Worm (Caenorhabditis elegans): ENCODE results near the gene nas-7.
"Not testable (repeated sequence)": the region's sequence is repeated elsewhere in the genome, so short reads cannot be mapped to it uniquely, and the experiment has no call there.

nas-7 gene

ce11 chrII:7402625-7403024, at the start of gene nas-7:
TSS of gene nas-7 (minus strand) at chrII:7402725.
- TF ChIP-seq ztf-1 (GFP tag; conservative IDR thresholded peaks at IDR 0.05) (no peak), alr-1 (tag; optimal IDR thresholded peaks at IDR 0.05) (no peak), mab-5 (tag; optimal IDR thresholded peaks at IDR 0.05) (no peak), nhr-12 (tag; optimal IDR thresholded peaks at IDR 0.05) (no peak), sem-4 (tag; optimal IDR thresholded peaks at IDR 0.05) (no peak), gmeb-1 (tag; optimal IDR thresholded peaks at IDR 0.05) (no peak), elt-3 (tag; optimal IDR thresholded peaks at IDR 0.05) (no peak), lin-11 (tag; optimal IDR thresholded peaks at IDR 0.05) (no peak), nhr-25 (tag; optimal IDR thresholded peaks at IDR 0.05) (no peak), C34F6.9 (tag; optimal IDR thresholded peaks at IDR 0.05) (no peak), ztf-11 (tag; optimal IDR thresholded peaks at IDR 0.05) (no peak), aly-2 (tag; optimal IDR thresholded peaks at IDR 0.05) (no peak), snpc-4 (tag; optimal IDR thresholded peaks at IDR 0.05) (no peak), mdl-1 (tag; optimal IDR thresholded peaks at IDR 0.05) (no peak), egl-27 (tag; optimal IDR thresholded peaks at IDR 0.05) (no peak), unc-55 (GFP tag; optimal IDR thresholded peaks at IDR 0.05) (no peak), ama-1 (optimal IDR thresholded peaks at IDR 0.05) (no peak), lsy-2 (tag; optimal IDR thresholded peaks at IDR 0.05) (no peak), fos-1 (tag; optimal IDR thresholded peaks at IDR 0.05) (no peak)

- not testable (repeated sequence) for TF ChIP-seq fos-1, alr-1, ztf-11 (tag; optimal IDR thresholded peaks at IDR 0.05)
These were observed 32.4 kb upstream of the nas-7 start, which contains the start of gene K02A2.1 for ce11 chrII:7434958-7435357. TSS of gene K02A2.1 (plus strand) at chrII:7435258.

- TF ChIP-seq lin-39 (tag; optimal IDR thresholded peaks at IDR 0.05) (no peak), fos-1 (tag; optimal IDR thresholded peaks at IDR 0.05) (no peak), nhr-77 (tag; optimal IDR thresholded peaks at IDR 0.05) (no peak), unc-39 (tag; optimal IDR thresholded peaks at IDR 0.05) (no peak), ztf-4 (tag; optimal IDR thresholded peaks at IDR 0.05) (no peak), sem-4 (tag; optimal IDR thresholded peaks at IDR 0.05) (no peak), sma-3 (GFP tag; optimal IDR thresholded peaks at IDR 0.05) (no peak), F13H6.1 (tag; optimal IDR thresholded peaks at IDR 0.05) (no peak), dmd-4 (tag; optimal IDR thresholded peaks at IDR 0.05) (no peak), Y55F3AM.14 (GFP tag; optimal IDR thresholded peaks at IDR 0.05) (no peak), blmp-1 (tag; optimal IDR thresholded peaks at IDR 0.05; ENCODE audit: insufficient read depth) (no peak), crh-2 (tag; optimal IDR thresholded peaks at IDR 0.05) (no peak), nhr-10 (tag; optimal IDR thresholded peaks at IDR 0.05) (no peak), nhr-25 (tag; optimal IDR thresholded peaks at IDR 0.05) (no peak), aly-2 (tag; optimal IDR thresholded peaks at IDR 0.05) (no peak), ceh-82 (tag; optimal IDR thresholded peaks at IDR 0.05) (no peak), elt-3 (tag; optimal IDR thresholded peaks at IDR 0.05) (no peak), lsy-2 (tag; optimal IDR thresholded peaks at IDR 0.05) (no peak), unc-55 (GFP tag; optimal IDR thresholded peaks at IDR 0.05) (no peak)
These were observed 31.7 kb upstream of the nas-7 start, which contains the start of gene kcc-3 for ce11 chrII:7434182-7434581. TSS of gene kcc-3 (minus strand) at chrII:7434282.

ce11 chrII:7432327-7432726, 29.8 kb upstream of the nas-7 start, which contains the start of gene srd-54:
TSS of gene srd-54 (plus strand) at chrII:7432627.
- TF ChIP-seq aly-2 (tag; optimal IDR thresholded peaks at IDR 0.05) (no peak), sma-3 (GFP tag; optimal IDR thresholded peaks at IDR 0.05) (no peak), blmp-1 (tag; optimal IDR thresholded peaks at IDR 0.05; ENCODE audit: insufficient read depth) (no peak)

- TF ChIP-seq gmeb-1 (tag; optimal IDR thresholded peaks at IDR 0.05): no peak
- TF ChIP-seq ZK546.5 (tag; optimal IDR thresholded peaks at IDR 0.05): no peak
- no peak for TF ChIP-seq unc-62 (GFP tag; optimal IDR thresholded peaks at IDR 0.05)
- TF ChIP-seq unc-55 (GFP tag; optimal IDR thresholded peaks at IDR 0.05): no peak
- TF ChIP-seq nhr-21 (tag; optimal IDR thresholded peaks at IDR 0.05): no peak
- TF ChIP-seq fos-1 (tag; optimal IDR thresholded peaks at IDR 0.05): peak; percentile 27
- TF ChIP-seq nhr-12 (tag; optimal IDR thresholded peaks at IDR 0.05): no peak
- no peak for TF ChIP-seq blmp-1 (tag; optimal IDR thresholded peaks at IDR 0.05; ENCODE audit: insufficient read depth)
- TF ChIP-seq lsy-2 (tag; optimal IDR thresholded peaks at IDR 0.05): peak in 1 of 2 experiments; percentile 62
- TF ChIP-seq snpc-4 (tag; optimal IDR thresholded peaks at IDR 0.05): no peak
- peak; percentile 83 for TF ChIP-seq nhr-129 (tag; optimal IDR thresholded peaks at IDR 0.05)
- no peak for TF ChIP-seq ztf-11 (tag; optimal IDR thresholded peaks at IDR 0.05)
- no peak for TF ChIP-seq unc-39 (tag; optimal IDR thresholded peaks at IDR 0.05)
- TF ChIP-seq mab-5 (tag; optimal IDR thresholded peaks at IDR 0.05): no peak
- TF ChIP-seq zag-1 (tag; optimal IDR thresholded peaks at IDR 0.05): no peak
- no peak for TF ChIP-seq nhr-11 (tag; optimal IDR thresholded peaks at IDR 0.05)
- no peak for TF ChIP-seq R02D3.7 (tag; optimal IDR thresholded peaks at IDR 0.05)
- no peak for TF ChIP-seq mbf-1 (tag; optimal IDR thresholded peaks at IDR 0.05)
- TF ChIP-seq aly-2 (tag; optimal IDR thresholded peaks at IDR 0.05): no peak
- TF ChIP-seq nhr-6 (tag; optimal IDR thresholded peaks at IDR 0.05): no peak
- TF ChIP-seq egl-27 (tag; optimal IDR thresholded peaks at IDR 0.05): no peak
- no peak for TF ChIP-seq skn-1 (tag; optimal IDR thresholded peaks at IDR 0.05)
- no peak for TF ChIP-seq sma-3 (GFP tag; optimal IDR thresholded peaks at IDR 0.05)
- peak; percentile 38 for TF ChIP-seq sma-9 (GFP tag; optimal IDR thresholded peaks at IDR 0.05)
- TF ChIP-seq sma-9 (tag; optimal IDR thresholded peaks at IDR 0.05): no peak
- TF ChIP-seq lin-39 (tag; optimal IDR thresholded peaks at IDR 0.05): no peak
- peak; percentile 38 for TF ChIP-seq crh-2 (tag; optimal IDR thresholded peaks at IDR 0.05)
These were observed 18.4 kb upstream of the nas-7 start for ce11 chrII:7420796-7421386.
